Worm (Caenorhabditis elegans) whole organism, L1 larva: ENCODE results near the gene F40C5.1.

Source experiments
- dpl-1 ChIP-seq, 3 experiments: fragments of 150-350 bp in 2 of 3; sonication (generic microtip) in 1 of 3; optimal IDR thresholded peaks; 2 replicates each; lab custom pipeline; 2014 to 2017; ENCODE audit warnings: missing biosample characterization in 3 of 3, missing genetic modification characterization in 3 of 3, missing genetic modification reagents in 3 of 3
- elt-3 ChIP-seq, 6 experiments: fragments of 150-350 bp in 1 of 6; sonication (generic microtip); optimal IDR thresholded peaks; 2 replicates each; lab custom pipeline; 2017 to 2018; ENCODE audit warnings: missing biosample characterization in 6 of 6, missing genetic modification characterization in 6 of 6, inconsistent platforms in 1 of 6
- grh-1 ChIP-seq: fragments of 200-800 bp; sonication (Bioruptor generic); IDR thresholded peaks from 2 replicates; pipeline ENCODE4 v1.3.6; 2022; ENCODE audit warnings: missing genetic modification reagents, missing genetic modification characterization, missing compliant biosample characterization
- mab-9 ChIP-seq: fragments of 200-800 bp; sonication (Bioruptor generic); IDR thresholded peaks from 2 replicates; pipeline ENCODE4 v1.3.6; 2022; ENCODE audit warnings: missing genetic modification reagents, missing genetic modification characterization, missing compliant biosample characterization
- nhr-12 ChIP-seq: sonication (generic microtip); optimal IDR thresholded peaks from 2 replicates; lab custom pipeline; 2017; ENCODE audit warnings: missing biosample characterization, missing genetic modification characterization
- nhr-237 ChIP-seq: fragments of 150-350 bp; optimal IDR thresholded peaks from 2 replicates; lab custom pipeline; 2014; ENCODE audit warnings: missing biosample characterization, missing genetic modification characterization
- nhr-71 ChIP-seq: sonication (generic microtip); optimal IDR thresholded peaks from 2 replicates; lab custom pipeline; 2016; ENCODE audit warnings: mild to moderate bottlenecking, missing genetic modification characterization, moderate library complexity, missing compliant biosample characterization
- nhr-76 ChIP-seq: sonication (generic microtip); optimal IDR thresholded peaks from 2 replicates; lab custom pipeline; 2017; ENCODE audit warnings: missing biosample characterization, missing genetic modification characterization
- nhr-84 ChIP-seq: sonication (generic microtip); optimal IDR thresholded peaks from 2 replicates; lab custom pipeline; 2017; ENCODE audit warnings: missing biosample characterization, missing genetic modification characterization
- nhr-90 ChIP-seq: sonication (generic microtip); optimal IDR thresholded peaks from 2 replicates; lab custom pipeline; 2016; ENCODE audit warnings: mild to moderate bottlenecking, missing genetic modification characterization, missing compliant biosample characterization; ENCODE audit not compliant: poor library complexity
- sox-4 ChIP-seq: sonication (generic microtip); optimal IDR thresholded peaks from 2 replicates; lab custom pipeline; 2016; ENCODE audit warnings: missing genetic modification characterization, missing compliant biosample characterization
- unc-130 ChIP-seq: fragments of 150-350 bp; optimal IDR thresholded peaks from 2 replicates; lab custom pipeline; 2017; ENCODE audit warnings: missing biosample characterization, missing genetic modification characterization, inconsistent platforms
- unc-86 ChIP-seq: sonication (generic microtip); optimal IDR thresholded peaks from 2 replicates; lab custom pipeline; 2016; ENCODE audit warnings: missing genetic modification characterization, missing compliant biosample characterization

DNA sequence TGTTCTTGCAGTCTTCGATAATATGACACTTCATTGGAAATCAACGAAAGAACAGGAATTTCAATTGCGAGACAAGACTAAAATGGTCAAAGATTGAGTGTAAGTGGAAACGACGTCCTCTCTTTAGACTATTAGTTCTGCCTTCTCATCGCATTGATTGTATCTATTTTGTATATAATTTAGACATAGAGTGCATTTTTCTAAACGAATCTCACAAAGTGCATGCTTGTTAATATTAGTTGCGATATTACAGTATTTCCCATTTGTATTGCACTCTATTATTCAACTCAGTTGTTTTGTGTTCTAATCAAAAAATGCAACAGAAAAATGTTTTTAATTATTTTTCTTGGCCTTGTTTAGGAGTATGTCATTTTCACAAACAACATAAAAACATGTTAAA lies 34.2 kb upstream of the F40C5.1 start, which contains the start of gene nhr-93:
- TF ChIP-seq nhr-90 (tag; lab: Kevin White, UChicago) (no peak), dpl-1 (GFP tag; optimal IDR thresholded peaks at IDR 0.05; lab: Kevin White, UChicago) (no peak), mab-9 (GFP tag; lab: Robert Waterston, UW) (no peak), unc-86 (tag; lab: Kevin White, UChicago) (no peak), grh-1 (GFP tag; lab: Robert Waterston, UW) (no peak), nhr-12 (no peak), nhr-237 (tag; lab: Kevin White, UChicago) (no peak), sox-4 (no peak), nhr-84 (tag; lab: Kevin White, UChicago) (no peak), nhr-71 (tag; lab: Kevin White, UChicago) (no peak), nhr-76 (tag; lab: Kevin White, UChicago) (no peak), unc-130 (tag; lab: Kevin White, UChicago) (no peak), elt-3 (tag; optimal IDR thresholded peaks at IDR 0.05; lab: Kevin White, UChicago) (no peak)
